Comparison of ENCODE assay signal across 1 fruit fly cellular context in the genomic region with DNA sequence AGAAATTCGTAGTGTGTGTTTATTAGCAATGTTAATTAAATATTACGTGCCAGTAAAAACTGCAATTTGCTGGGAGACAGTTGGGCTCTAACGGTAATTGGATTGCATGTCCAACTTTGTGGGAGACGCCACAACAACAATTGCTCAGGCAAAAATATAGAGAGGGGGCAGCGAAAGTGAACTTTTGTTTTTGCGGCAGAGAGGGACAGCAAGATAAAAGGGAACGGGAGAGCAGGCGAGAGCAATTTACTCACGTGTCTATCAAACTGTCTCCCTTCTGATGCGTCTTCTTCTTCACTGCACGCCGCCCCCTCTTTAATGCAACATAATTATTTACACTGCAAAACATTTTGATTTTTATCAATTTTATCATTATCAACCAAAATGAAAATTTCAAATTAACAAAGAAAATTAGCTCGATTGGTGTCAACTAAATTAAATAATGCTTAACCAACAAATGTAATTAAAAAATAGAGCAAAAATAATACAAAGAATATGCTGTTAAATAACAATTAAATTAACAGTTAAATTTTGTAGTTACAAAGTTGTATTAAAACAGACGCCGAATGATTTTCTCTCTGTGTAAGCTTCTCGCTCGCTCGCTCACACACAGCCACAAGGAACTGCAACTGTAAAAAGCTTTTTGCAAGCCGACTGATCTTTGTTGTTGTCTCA.
TF ChIP-seq lines count a peak whose summit lies in the region.

No protein-coding gene starts in this region.

TF ChIP-seq in whole organism, embryonic, 481 proteins besides CTCF, POLR2A, EP300 and RAD21 (continued from another document and continues in another):
- TF ChIP-seq CG13624 (GFP tag; optimal IDR thresholded peaks at IDR 0.05; lab: Kevin White, UChicago) (peak; percentile 55), grau (tag; optimal IDR thresholded peaks at IDR 0.05; lab: Kevin White, UChicago) (peak; percentile 76), vfl (GFP tag; optimal IDR thresholded peaks at IDR 0.05; lab: Kevin White, UChicago) (no peak), CG3847 (GFP tag; IDR thresholded peaks at IDR 0.05; lab: Robert Waterston, UW) (peak; percentile 24; the same call in 1 of the 2 replicates), CG12744 (GFP tag; optimal IDR thresholded peaks at IDR 0.05; lab: Kevin White, UChicago) (no peak), CG10267 (tag; optimal IDR thresholded peaks at IDR 0.05; lab: Kevin White, UChicago) (peak; percentile 89), Awh (GFP tag; IDR thresholded peaks at IDR 0.05; lab: Robert Waterston, UW) (peak; percentile 75; the same call in 1 of the 2 replicates), CG7963 (GFP tag; IDR thresholded peaks at IDR 0.05; lab: Robert Waterston, UW; ENCODE audit: partially characterized antibody) (no peak), HLH3B (GFP tag; IDR thresholded peaks at IDR 0.05; lab: Robert Waterston, UW) (peak; percentile 82), nerfin-1 (tag; optimal IDR thresholded peaks at IDR 0.05; lab: Kevin White, UChicago) (peak; percentile 93), CG4617 (GFP tag; optimal IDR thresholded peaks at IDR 0.05; lab: Kevin White, UChicago; ENCODE audit: borderline replicate concordance) (peak; percentile 12), croc (GFP tag; conservative IDR thresholded peaks at IDR 0.05; lab: Robert Waterston, UW) (peak; percentile 75), Elba2 (GFP tag; optimal IDR thresholded peaks at IDR 0.05; lab: Kevin White, UChicago) (no peak), zfh1 (GFP tag; IDR thresholded peaks at IDR 0.05; lab: Robert Waterston, UW) (peak; percentile 75), bbx (GFP tag; IDR thresholded peaks at IDR 0.05; lab: Robert Waterston, UW; ENCODE audit: partially characterized antibody) (no peak), CG32772 (GFP tag; IDR thresholded peaks at IDR 0.05; lab: Robert Waterston, UW) (peak; percentile 82), CG6175 (GFP tag; IDR thresholded peaks at IDR 0.05; lab: Robert Waterston, UW) (no peak), CG12219 (GFP tag; optimal IDR thresholded peaks at IDR 0.05; lab: Kevin White, UChicago) (peak; percentile 42), CG33557 (GFP tag; optimal IDR thresholded peaks at IDR 0.05; lab: Kevin White, UChicago) (peak; percentile 44), CG18262 (tag; optimal IDR thresholded peaks at IDR 0.05; lab: Kevin White, UChicago) (peak; percentile 90), Fer3 (tag; optimal IDR thresholded peaks at IDR 0.05; lab: Kevin White, UChicago) (peak; percentile 81), insv (GFP tag; optimal IDR thresholded peaks at IDR 0.05; lab: Kevin White, UChicago) (no peak), gsb (GFP tag; IDR thresholded peaks at IDR 0.05; lab: Robert Waterston, UW) (no peak), CG3163 (GFP tag; optimal IDR thresholded peaks at IDR 0.05; lab: Kevin White, UChicago) (peak; percentile 22), sim (GFP tag; IDR thresholded peaks at IDR 0.05; lab: Robert Waterston, UW) (0 out of 2 replicates have a peak, but pooled peaks have one; percentile 20), ssp (GFP tag; IDR thresholded peaks at IDR 0.05; lab: Robert Waterston, UW) (peak; percentile 44; the same call in 1 of the 2 replicates), CG4404 (GFP tag; IDR thresholded peaks at IDR 0.05; lab: Robert Waterston, UW) (peak; percentile 63), Nf-YA (GFP tag; IDR thresholded peaks at IDR 0.05; lab: Robert Waterston, UW) (peak; percentile 64), row (GFP tag; IDR thresholded peaks at IDR 0.05; lab: Robert Waterston, UW) (peak; percentile 76), org-1 (GFP tag; optimal IDR thresholded peaks at IDR 0.05; lab: Kevin White, UChicago) (peak; percentile 69), Sox100B (GFP tag; optimal IDR thresholded peaks at IDR 0.05; lab: Kevin White, UChicago) (peak; percentile 94), BEAF-32 (GFP tag; optimal IDR thresholded peaks at IDR 0.05; lab: Kevin White, UChicago) (no peak), en (GFP tag; optimal IDR thresholded peaks at IDR 0.05; lab: Kevin White, UChicago) (no peak), CG15073 (GFP tag; optimal IDR thresholded peaks at IDR 0.05; lab: Kevin White, UChicago) (peak; percentile 33), Dref (GFP tag; IDR thresholded peaks at IDR 0.05; lab: Robert Waterston, UW) (no peak), Camta (GFP tag; optimal IDR thresholded peaks at IDR 0.05; lab: Kevin White, UChicago) (peak; percentile 54), CG32767 (GFP tag; IDR thresholded peaks at IDR 0.05; lab: Robert Waterston, UW) (peak; percentile 80), C15 (GFP tag; IDR thresholded peaks at IDR 0.05; lab: Robert Waterston, UW) (no peak), CG33213 (GFP tag; optimal IDR thresholded peaks at IDR 0.05; lab: Kevin White, UChicago) (no peak), cg (GFP tag; optimal IDR thresholded peaks at IDR 0.05; lab: Kevin White, UChicago) (no peak), Dip2 (GFP tag; IDR thresholded peaks at IDR 0.05; lab: Robert Waterston, UW) (0 out of 2 replicates have a peak, but pooled peaks have one; percentile 20), CG6689 (GFP tag; IDR thresholded peaks at IDR 0.05; lab: Robert Waterston, UW) (peak; percentile 90), CG10462 (GFP tag; optimal IDR thresholded peaks at IDR 0.05; lab: Kevin White, UChicago) (peak; percentile 62), bab2 (GFP tag; optimal IDR thresholded peaks at IDR 0.05; lab: Kevin White, UChicago) (peak; percentile 65), Myb (GFP tag; optimal IDR thresholded peaks at IDR 0.05; lab: Kevin White, UChicago) (peak; percentile 24), CG9609 (GFP tag; optimal IDR thresholded peaks at IDR 0.05; lab: Kevin White, UChicago) (peak; percentile 66), hb (GFP tag; IDR thresholded peaks at IDR 0.05; lab: Robert Waterston, UW; ENCODE audit: partially characterized antibody) (no peak), Ptx1 (GFP tag; IDR thresholded peaks at IDR 0.05; lab: Robert Waterston, UW) (peak; percentile 73), D19A (tag; optimal IDR thresholded peaks at IDR 0.05; lab: Kevin White, UChicago) (peak; percentile 89), prd (optimal IDR thresholded peaks at IDR 0.05; lab: Kevin White, UChicago) (no peak), prd (GFP tag; IDR thresholded peaks at IDR 0.05; lab: Robert Waterston, UW) (peak; percentile 77), Atf6 (GFP tag; IDR thresholded peaks at IDR 0.05; lab: Robert Waterston, UW) (peak; percentile 68; the same call in 1 of the 2 replicates), sima (GFP tag; optimal IDR thresholded peaks at IDR 0.05; lab: Kevin White, UChicago) (no peak), az2 (GFP tag; optimal IDR thresholded peaks at IDR 0.05; lab: Kevin White, UChicago) (peak; percentile 79), CG6272 (GFP tag; IDR thresholded peaks at IDR 0.05; lab: Robert Waterston, UW) (0 out of 2 replicates have a peak, but pooled peaks have one; percentile 45), CG31388 (GFP tag; optimal IDR thresholded peaks at IDR 0.05; lab: Kevin White, UChicago) (peak; percentile 44), otp (GFP tag; IDR thresholded peaks at IDR 0.05; lab: Robert Waterston, UW) (peak; percentile 78; the same call in 2 of the 3 replicates), CG6765 (GFP tag; optimal IDR thresholded peaks at IDR 0.05; lab: Kevin White, UChicago) (peak; percentile 15), CG2120 (GFP tag; optimal IDR thresholded peaks at IDR 0.05; lab: Kevin White, UChicago) (peak; percentile 36), lov (optimal IDR thresholded peaks at IDR 0.05; lab: Kevin White, UChicago) (no peak), lov (GFP tag; IDR thresholded peaks at IDR 0.05; lab: Robert Waterston, UW) (no peak), Adf1 (GFP tag; IDR thresholded peaks at IDR 0.05; lab: Robert Waterston, UW) (no peak), CG11560 (tag; IDR thresholded peaks at IDR 0.05; lab: Robert Waterston, UW) (no peak), D (optimal IDR thresholded peaks at IDR 0.05; lab: Kevin White, UChicago) (no peak), D (GFP tag; optimal IDR thresholded peaks at IDR 0.05; lab: Kevin White, UChicago) (peak; percentile 87), CG32532 (GFP tag; IDR thresholded peaks at IDR 0.05; lab: Robert Waterston, UW) (0 out of 2 replicates have a peak, but pooled peaks have one; percentile 25), mirr (GFP tag; optimal IDR thresholded peaks at IDR 0.05; lab: Kevin White, UChicago) (no peak), sisA (GFP tag; IDR thresholded peaks at IDR 0.05; lab: Robert Waterston, UW) (peak; percentile 86), CG14014 (GFP tag; IDR thresholded peaks at IDR 0.05; lab: Robert Waterston, UW) (peak; percentile 50), wdn (GFP tag; IDR thresholded peaks at IDR 0.05; lab: Robert Waterston, UW) (peak; percentile 43; the same call in 1 of the 2 replicates), lilli (GFP tag; optimal IDR thresholded peaks at IDR 0.05; lab: Kevin White, UChicago) (peak; percentile 50), Pdp1 (GFP tag; optimal IDR thresholded peaks at IDR 0.05; lab: Kevin White, UChicago) (peak; percentile 62 to 69), Lhr (GFP tag; optimal IDR thresholded peaks at IDR 0.05; lab: Kevin White, UChicago) (peak; percentile 52), CG30431 (GFP tag; optimal IDR thresholded peaks at IDR 0.05; lab: Kevin White, UChicago) (peak; percentile 67), tin (GFP tag; optimal IDR thresholded peaks at IDR 0.05; lab: Kevin White, UChicago) (peak; percentile 81), CG12155 (GFP tag; optimal IDR thresholded peaks at IDR 0.05; lab: Kevin White, UChicago) (peak; percentile 61), HLHmδ (GFP tag; optimal IDR thresholded peaks at IDR 0.05; lab: Kevin White, UChicago) (no peak), ase (GFP tag; IDR thresholded peaks at IDR 0.05; lab: Robert Waterston, UW) (peak; percentile 65; the same call in 1 of the 3 replicates), CG1602 (GFP tag; optimal IDR thresholded peaks at IDR 0.05; lab: Kevin White, UChicago) (peak; percentile 75), gcm (GFP tag; optimal IDR thresholded peaks at IDR 0.05; lab: Kevin White, UChicago) (peak; percentile 62), dpn (GFP tag; optimal IDR thresholded peaks at IDR 0.05; lab: Kevin White, UChicago) (peak; percentile 57 to 77), CG17361 (GFP tag; IDR thresholded peaks at IDR 0.05; lab: Robert Waterston, UW) (peak; percentile 90), pb (GFP tag; optimal IDR thresholded peaks at IDR 0.05; lab: Kevin White, UChicago) (peak; percentile 30), CG9817 (tag; optimal IDR thresholded peaks at IDR 0.05; lab: Kevin White, UChicago) (peak; percentile 52), CG9215 (GFP tag; IDR thresholded peaks at IDR 0.05; lab: Robert Waterston, UW) (peak; percentile 55), CG11696 (GFP tag; IDR thresholded peaks at IDR 0.05; lab: Robert Waterston, UW) (peak; percentile 62; the same call in 1 of the 2 replicates), tup (GFP tag; optimal IDR thresholded peaks at IDR 0.05; lab: Kevin White, UChicago) (no peak), CG15011 (GFP tag; optimal IDR thresholded peaks at IDR 0.05; lab: Kevin White, UChicago) (peak; percentile 66), phol (tag; optimal IDR thresholded peaks at IDR 0.05; lab: Kevin White, UChicago) (peak; percentile 97), cwo (GFP tag; optimal IDR thresholded peaks at IDR 0.05; lab: Kevin White, UChicago) (peak; percentile 73), corto (GFP tag; optimal IDR thresholded peaks at IDR 0.05; lab: Kevin White, UChicago) (peak; percentile 27), fd64A (GFP tag; optimal IDR thresholded peaks at IDR 0.05; lab: Kevin White, UChicago) (peak; percentile 23), tx (GFP tag; optimal IDR thresholded peaks at IDR 0.05; lab: Kevin White, UChicago) (peak; percentile 42), Optix (GFP tag; IDR thresholded peaks at IDR 0.05; lab: Robert Waterston, UW) (0 out of 3 replicates have a peak, but pooled peaks have one; percentile 27), CG3281 (GFP tag; optimal IDR thresholded peaks at IDR 0.05; lab: Kevin White, UChicago) (peak; percentile 60), Rx (GFP tag; IDR thresholded peaks at IDR 0.05; lab: Robert Waterston, UW) (peak; percentile 55), CG4707 (GFP tag; optimal IDR thresholded peaks at IDR 0.05; lab: Kevin White, UChicago) (peak; percentile 49), Sry-δ (GFP tag; optimal IDR thresholded peaks at IDR 0.05; lab: Kevin White, UChicago) (peak; percentile 19), CG2678 (tag; optimal IDR thresholded peaks at IDR 0.05; lab: Kevin White, UChicago) (peak; percentile 94), CG11456 (GFP tag; IDR thresholded peaks at IDR 0.05; lab: Robert Waterston, UW) (0 out of 3 replicates have a peak, but pooled peaks have one; percentile 21), sens-2 (GFP tag; IDR thresholded peaks at IDR 0.05; lab: Robert Waterston, UW) (peak; percentile 73; the same call in 1 of the 2 replicates), Opbp (GFP tag; IDR thresholded peaks at IDR 0.05; lab: Robert Waterston, UW; ENCODE audit: partially characterized antibody) (no peak), Dfd (GFP tag; optimal IDR thresholded peaks at IDR 0.05; lab: Kevin White, UChicago) (no peak), Drgx (GFP tag; IDR thresholded peaks at IDR 0.05; lab: Robert Waterston, UW) (peak; percentile 93), HLH4C (GFP tag; IDR thresholded peaks at IDR 0.05; lab: Robert Waterston, UW; ENCODE audit: partially characterized antibody) (no peak), shn (GFP tag; optimal IDR thresholded peaks at IDR 0.05; lab: Kevin White, UChicago) (peak; percentile 65), CG11093 (GFP tag; IDR thresholded peaks at IDR 0.05; lab: Robert Waterston, UW) (peak; percentile 74; the same call in 1 of the 3 replicates), CG8089 (GFP tag; optimal IDR thresholded peaks at IDR 0.05; lab: Kevin White, UChicago) (peak; percentile 57), gcm2 (GFP tag; optimal IDR thresholded peaks at IDR 0.05; lab: Kevin White, UChicago) (no peak), kah (GFP tag; optimal IDR thresholded peaks at IDR 0.05; lab: Kevin White, UChicago) (peak; percentile 78), cad (GFP tag; optimal IDR thresholded peaks at IDR 0.05; lab: Kevin White, UChicago) (no peak), gro (GFP tag; optimal IDR thresholded peaks at IDR 0.05; lab: Kevin White, UChicago) (no peak), Mrtf (GFP tag; IDR thresholded peaks at IDR 0.05; lab: Robert Waterston, UW) (peak; percentile 36; the same call in 1 of the 3 replicates), Eip74EF (GFP tag; optimal IDR thresholded peaks at IDR 0.05; lab: Kevin White, UChicago) (peak in 1 of 2 experiments; percentile 76), CG17829 (tag; optimal IDR thresholded peaks at IDR 0.05; lab: Kevin White, UChicago) (peak; percentile 79), Dip3 (GFP tag; optimal IDR thresholded peaks at IDR 0.05; lab: Kevin White, UChicago) (no peak), schlank (tag; optimal IDR thresholded peaks at IDR 0.05; lab: Kevin White, UChicago) (no peak), CG8359 (GFP tag; optimal IDR thresholded peaks at IDR 0.05; lab: Kevin White, UChicago; ENCODE audit: borderline replicate concordance) (peak; percentile 66), CG2712 (tag; optimal IDR thresholded peaks at IDR 0.05; lab: Kevin White, UChicago) (peak; percentile 93), CG4820 (GFP tag; optimal IDR thresholded peaks at IDR 0.05; lab: Kevin White, UChicago) (peak; percentile 87)
